Fruit fly (Drosophila melanogaster): ENCODE results near the gene CG32814.

DNA sequence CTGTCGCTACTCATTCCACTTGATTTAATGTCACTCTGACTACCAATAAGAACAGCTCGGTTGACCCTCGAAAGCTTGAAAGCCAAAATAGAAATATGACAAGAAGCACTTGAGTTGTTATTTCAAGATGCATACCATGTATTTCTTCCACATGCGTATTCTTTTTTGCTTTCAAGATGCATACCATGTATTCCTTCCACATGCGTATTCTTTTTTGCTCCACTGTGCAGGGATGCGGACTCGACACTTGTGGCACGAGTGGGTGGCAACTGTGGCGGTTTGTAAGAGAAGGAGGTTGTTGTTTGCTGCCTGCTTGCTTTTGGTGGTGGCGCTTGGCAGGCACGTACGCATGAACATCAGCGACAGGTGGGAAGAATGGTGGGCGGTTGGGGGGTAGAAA is 20.3 kb downstream of the CG32814 start:
- TF ChIP-seq eg (GFP tag; IDR thresholded peaks at IDR 0.05): no peak
- TF ChIP-seq fd85E (GFP tag; optimal IDR thresholded peaks at IDR 0.05): no peak
- TF ChIP-seq pdm3 (GFP tag; optimal IDR thresholded peaks at IDR 0.05): no peak

Measured in whole organism, prepupa.